Fruit fly (Drosophila melanogaster) whole organism, embryonic: ENCODE results near the gene ple.

Source experiments
- Abd-B ChIP-seq: fragments of 200-800 bp; sonication (Bioruptor generic); optimal IDR thresholded peaks from 2 replicates; lab custom pipeline; 2018; ENCODE audit warnings: missing biosample characterization, mild to moderate bottlenecking, missing genetic modification characterization, moderate library complexity
- Ada2b ChIP-seq: fragments of 200-800 bp; sonication (Bioruptor generic); IDR thresholded peaks from 2 replicates; pipeline ENCODE4 v1.3.6; 2022; ENCODE audit warnings: missing biosample characterization, missing genetic modification characterization
- CG10462 ChIP-seq: fragments of 200-800 bp; sonication (Bioruptor generic); optimal IDR thresholded peaks from 2 replicates; lab custom pipeline; 2016; ENCODE audit warnings: missing biosample characterization, missing genetic modification characterization
- CG11695 ChIP-seq: fragments of 200-800 bp; sonication (Bioruptor generic); IDR thresholded peaks from 3 replicates; pipeline ENCODE4 v1.3.6; 2022; ENCODE audit warnings: missing biosample characterization, missing genetic modification characterization
- CG11723 ChIP-seq: fragments of 200-800 bp; sonication (Bioruptor generic); optimal IDR thresholded peaks from 2 replicates; lab custom pipeline; 2017; ENCODE audit warnings: missing biosample characterization, mild to moderate bottlenecking, missing genetic modification characterization
- CG1233 ChIP-seq: fragments of 200-800 bp; sonication (Bioruptor generic); optimal IDR thresholded peaks from 4 replicates; lab custom pipeline; 2018; ENCODE audit warnings: missing biosample characterization, mild to moderate bottlenecking, missing genetic modification characterization
- CG13287 ChIP-seq: fragments of 200-800 bp; sonication (Bioruptor generic); IDR thresholded peaks from 2 replicates; pipeline ENCODE4 v1.3.6; 2022; ENCODE audit warnings: missing biosample characterization, missing genetic modification characterization; ENCODE audit not compliant: partially characterized antibody
- CG13424 ChIP-seq: fragments of 200-800 bp; sonication (Bioruptor generic); optimal IDR thresholded peaks from 2 replicates; lab custom pipeline; 2019; ENCODE audit warnings: missing biosample characterization, mild to moderate bottlenecking, missing genetic modification characterization, moderate library complexity
- CG15269 ChIP-seq: fragments of 200-800 bp; sonication (Bioruptor generic); optimal IDR thresholded peaks from 2 replicates; lab custom pipeline; 2018; ENCODE audit warnings: missing biosample characterization, mild to moderate bottlenecking, missing genetic modification characterization, moderate library complexity
- CG15514 ChIP-seq: fragments of 200-800 bp; sonication (Bioruptor generic); optimal IDR thresholded peaks from 3 replicates; lab custom pipeline; 2017; ENCODE audit warnings: missing biosample characterization, missing genetic modification characterization, mild to moderate bottlenecking, moderate library complexity, missing genetic modification reagents
- CG17328 ChIP-seq: fragments of 200-800 bp; sonication (Bioruptor generic); IDR thresholded peaks from 2 replicates; pipeline ENCODE4 v1.3.6; 2022; ENCODE audit warnings: missing biosample characterization, missing genetic modification characterization
- CG17359 ChIP-seq: fragments of 200-800 bp; sonication (Bioruptor generic); optimal IDR thresholded peaks from 3 replicates; lab custom pipeline; 2018; ENCODE audit warnings: missing biosample characterization, mild to moderate bottlenecking, missing genetic modification characterization, moderate library complexity
- CG17361 ChIP-seq: fragments of 200-800 bp; sonication (Bioruptor generic); IDR thresholded peaks from 3 replicates; pipeline ENCODE4 v1.3.6; 2022; ENCODE audit warnings: missing biosample characterization, missing genetic modification characterization
- CG17612 ChIP-seq: fragments of 200-800 bp; sonication (Bioruptor generic); IDR thresholded peaks from 2 replicates; pipeline ENCODE4 v1.3.6; 2022; ENCODE audit warnings: missing biosample characterization, missing genetic modification characterization
- CG2678 ChIP-seq: fragments of 200-800 bp; sonication (Bioruptor generic); optimal IDR thresholded peaks from 3 replicates; lab custom pipeline; 2019; ENCODE audit warnings: missing biosample characterization, mild to moderate bottlenecking, missing genetic modification characterization, moderate library complexity
- CG3065 ChIP-seq: fragments of 200-800 bp; sonication (Bioruptor generic); optimal IDR thresholded peaks from 2 replicates; lab custom pipeline; 2016; ENCODE audit warnings: missing biosample characterization, missing genetic modification characterization
- CG3281 ChIP-seq: fragments of 200-800 bp; sonication (Bioruptor generic); optimal IDR thresholded peaks from 3 replicates; lab custom pipeline; 2017; ENCODE audit warnings: missing biosample characterization, mild to moderate bottlenecking, missing genetic modification characterization
- CG33213 ChIP-seq: fragments of 200-800 bp; sonication (Bioruptor generic); optimal IDR thresholded peaks from 3 replicates; lab custom pipeline; 2016; ENCODE audit warnings: missing biosample characterization, missing genetic modification characterization
- CG3838 ChIP-seq: fragments of 200-800 bp; sonication (Bioruptor generic); optimal IDR thresholded peaks from 3 replicates; lab custom pipeline; 2016; ENCODE audit warnings: missing biosample characterization, missing genetic modification characterization
- CG4424 ChIP-seq: fragments of 200-800 bp; sonication (Bioruptor generic); optimal IDR thresholded peaks from 3 replicates; lab custom pipeline; 2016; ENCODE audit warnings: missing biosample characterization, missing genetic modification characterization
- CG4820 ChIP-seq: fragments of 200-800 bp; sonication (Bioruptor generic); optimal IDR thresholded peaks from 3 replicates; lab custom pipeline; 2016; ENCODE audit warnings: missing biosample characterization, missing genetic modification characterization
- CG6854 ChIP-seq: fragments of 200-800 bp; sonication (Bioruptor generic); optimal IDR thresholded peaks from 3 replicates; lab custom pipeline; 2017; ENCODE audit warnings: missing biosample characterization, mild to moderate bottlenecking, missing genetic modification characterization
- CG9609 ChIP-seq: fragments of 200-800 bp; sonication (Bioruptor generic); optimal IDR thresholded peaks from 3 replicates; lab custom pipeline; 2016; ENCODE audit warnings: missing biosample characterization, missing genetic modification characterization
- CG9876 ChIP-seq: fragments of 200-800 bp; sonication (Bioruptor generic); optimal IDR thresholded peaks from 2 replicates; lab custom pipeline; 2016; ENCODE audit warnings: missing biosample characterization, missing genetic modification characterization
- Camta ChIP-seq: fragments of 200-800 bp; sonication (Bioruptor generic); optimal IDR thresholded peaks from 2 replicates; lab custom pipeline; 2016; ENCODE audit warnings: missing biosample characterization, missing genetic modification characterization
- Doc3 ChIP-seq: fragments of 200-800 bp; sonication (Bioruptor generic); IDR thresholded peaks from 3 replicates; pipeline ENCODE4 v1.3.6; 2022; ENCODE audit warnings: missing biosample characterization, missing genetic modification characterization; ENCODE audit not compliant: partially characterized antibody
- Dref ChIP-seq: fragments of 200-800 bp; sonication (Bioruptor generic); IDR thresholded peaks from 2 replicates; pipeline ENCODE4 v1.3.6; 2022; ENCODE audit warnings: missing biosample characterization, missing genetic modification characterization
- HLH54F ChIP-seq: fragments of 200-800 bp; sonication (Bioruptor generic); optimal IDR thresholded peaks from 3 replicates; lab custom pipeline; 2016; ENCODE audit warnings: missing biosample characterization, missing genetic modification characterization
- NC2α ChIP-seq: fragments of 200-800 bp; sonication (Bioruptor generic); optimal IDR thresholded peaks from 2 replicates; lab custom pipeline; 2016; ENCODE audit warnings: missing biosample characterization, missing genetic modification characterization
- NK7.1 ChIP-seq: fragments of 200-800 bp; sonication (Bioruptor generic); optimal IDR thresholded peaks from 3 replicates; lab custom pipeline; 2016; ENCODE audit warnings: missing biosample characterization, missing genetic modification characterization
- Pdp1 ChIP-seq, 2 experiments: fragments of 200-800 bp; sonication (Bioruptor generic); optimal IDR thresholded peaks; 3 replicates each; lab custom pipeline; 2016; ENCODE audit warnings: missing biosample characterization in 2 of 2, missing genetic modification characterization in 2 of 2, mild to moderate bottlenecking in 1 of 2, moderate library complexity in 1 of 2
- Six4 ChIP-seq: fragments of 200-800 bp; sonication (Bioruptor generic); optimal IDR thresholded peaks from 2 replicates; lab custom pipeline; 2016; ENCODE audit warnings: missing biosample characterization, missing genetic modification characterization
- Sox100B ChIP-seq: fragments of 200-800 bp; sonication (Bioruptor generic); optimal IDR thresholded peaks from 3 replicates; lab custom pipeline; 2018; ENCODE audit warnings: missing biosample characterization, mild to moderate bottlenecking, missing genetic modification characterization
- TFAM ChIP-seq: fragments of 200-800 bp; sonication (Bioruptor generic); optimal IDR thresholded peaks from 2 replicates; lab custom pipeline; 2017; ENCODE audit warnings: missing biosample characterization, missing genetic modification characterization, inconsistent platforms
- Trl ChIP-seq, 3 experiments: fragments of >200 bp in 2 of 3; fragments of 200-800 bp in 1 of 3; sonication (Bioruptor generic) in 1 of 3; optimal IDR thresholded peaks; 2 replicates in 1 of 3; 3 replicates in 2 of 3; lab custom pipeline; 2016 to 2017; ENCODE audit warnings: missing biosample characterization in 1 of 3, missing genetic modification characterization in 1 of 3
- Xbp1 ChIP-seq: fragments of 200-800 bp; sonication (Bioruptor generic); optimal IDR thresholded peaks from 3 replicates; lab custom pipeline; 2016; ENCODE audit warnings: missing biosample characterization, mild to moderate bottlenecking, missing genetic modification characterization
- bcd ChIP-seq: fragments of 200-800 bp; sonication (Bioruptor generic); optimal IDR thresholded peaks from 2 replicates; lab custom pipeline; 2017; ENCODE audit warnings: missing biosample characterization, mild to moderate bottlenecking, missing genetic modification characterization
- ftz-f1 ChIP-seq: fragments of 200-800 bp; sonication (Bioruptor generic); optimal IDR thresholded peaks from 2 replicates; lab custom pipeline; 2016; ENCODE audit warnings: missing biosample characterization, missing genetic modification characterization
- gce ChIP-seq: fragments of 200-800 bp; sonication (Bioruptor generic); IDR thresholded peaks from 3 replicates; pipeline ENCODE4 v1.3.6; 2022; ENCODE audit warnings: missing biosample characterization, missing genetic modification characterization
- h ChIP-seq: fragments of >200 bp; optimal IDR thresholded peaks from 2 replicates; lab custom pipeline; 2017
- insv ChIP-seq, 2 experiments: fragments of 200-800 bp; sonication (Bioruptor generic); optimal IDR thresholded peaks; 3 replicates each; lab custom pipeline; 2016 to 2018; ENCODE audit warnings: missing biosample characterization in 2 of 2, missing genetic modification characterization in 2 of 2
- kay ChIP-seq: fragments of 200-800 bp; sonication (Bioruptor generic); optimal IDR thresholded peaks from 2 replicates; lab custom pipeline; 2016; ENCODE audit warnings: missing biosample characterization, missing genetic modification characterization
- mirr ChIP-seq: fragments of 200-800 bp; sonication (Bioruptor generic); optimal IDR thresholded peaks from 3 replicates; lab custom pipeline; 2018; ENCODE audit warnings: missing biosample characterization, mild to moderate bottlenecking, missing genetic modification characterization
- nmo ChIP-seq: fragments of 200-800 bp; sonication (Bioruptor generic); optimal IDR thresholded peaks from 2 replicates; lab custom pipeline; 2018; ENCODE audit warnings: missing biosample characterization, mild to moderate bottlenecking, missing genetic modification characterization, moderate library complexity
- otp ChIP-seq: fragments of 200-800 bp; sonication (Bioruptor generic); IDR thresholded peaks from 3 replicates; pipeline ENCODE4, ENCODE4 v1.3.6; 2022; ENCODE audit warnings: missing biosample characterization, missing genetic modification characterization
- p53 ChIP-seq: fragments of 200-800 bp; sonication (Bioruptor generic); optimal IDR thresholded peaks from 2 replicates; lab custom pipeline; 2016; ENCODE audit warnings: missing biosample characterization, missing genetic modification characterization
- toy ChIP-seq: fragments of 200-800 bp; sonication (Bioruptor generic); IDR thresholded peaks from 2 replicates; pipeline ENCODE4 v1.3.6; 2022; ENCODE audit warnings: missing biosample characterization, missing genetic modification characterization
- tup ChIP-seq: fragments of 200-800 bp; sonication (Bioruptor generic); optimal IDR thresholded peaks from 2 replicates; lab custom pipeline; 2016; ENCODE audit warnings: missing biosample characterization, mild to moderate bottlenecking, missing genetic modification characterization, moderate library complexity
- usp ChIP-seq: fragments of >200 bp; optimal IDR thresholded peaks from 2 replicates; lab custom pipeline; 2017; ENCODE audit warnings: missing biosample characterization, missing genetic modification characterization
- wdn ChIP-seq: fragments of 200-800 bp; sonication (Bioruptor generic); IDR thresholded peaks from 2 replicates; pipeline ENCODE4 v1.3.6; 2022; ENCODE audit warnings: missing biosample characterization, missing genetic modification characterization
- wek ChIP-seq: fragments of 200-800 bp; sonication (Bioruptor generic); optimal IDR thresholded peaks from 3 replicates; lab custom pipeline; 2018; ENCODE audit warnings: missing biosample characterization, mild to moderate bottlenecking, missing genetic modification characterization, moderate library complexity

The ple gene

dm6 chr3L:6747127-6747526 is 27.8 kb upstream of the ple start (continued):
- TF ChIP-seq Trl (optimal IDR thresholded peaks at IDR 0.05; lab: Kevin White, UChicago) (no peak), Trl (GFP tag; optimal IDR thresholded peaks at IDR 0.05; lab: Kevin White, UChicago) (peak; percentile 62), Pdp1 (GFP tag; optimal IDR thresholded peaks at IDR 0.05; lab: Kevin White, UChicago) (peak in 1 of 2 experiments; percentile 57), CG3838 (GFP tag; lab: Kevin White, UChicago) (no peak), CG3281 (peak; percentile 6), NC2α (GFP tag; lab: Kevin White, UChicago) (peak; percentile 39), p53 (peak; percentile 23), Ada2b (GFP tag; lab: Robert Waterston, UW) (peak; percentile 62), ftz-f1 (no peak), Sox100B (GFP tag; lab: Kevin White, UChicago) (peak; percentile 3), HLH54F (GFP tag; lab: Kevin White, UChicago) (peak; percentile 67), Six4 (GFP tag; lab: Kevin White, UChicago) (peak; percentile 8), Camta (peak; percentile 3), CG13287 (GFP tag; lab: Robert Waterston, UW) (peak; percentile 54; the same call in 1 of the 2 replicates), Xbp1 (GFP tag; lab: Kevin White, UChicago) (peak; percentile 66), nmo (GFP tag; lab: Kevin White, UChicago) (peak; percentile 81), CG9876 (GFP tag; lab: Kevin White, UChicago) (no peak), h (lab: Kevin White, UChicago) (no peak), usp (GFP tag; lab: Kevin White, UChicago) (no peak), wek (GFP tag; lab: Kevin White, UChicago) (no peak), gce (GFP tag; lab: Robert Waterston, UW) (0 out of 3 replicates have a peak, but pooled peaks have one; percentile 24), CG17328 (peak; percentile 47; the same call in 1 of the 2 replicates), CG17361 (GFP tag; lab: Robert Waterston, UW) (0 out of 3 replicates have a peak, but pooled peaks have one; percentile 48), kay (GFP tag; lab: Kevin White, UChicago) (no peak), wdn (GFP tag; lab: Robert Waterston, UW) (no peak), Abd-B (GFP tag; lab: Kevin White, UChicago) (peak; percentile 39), CG4820 (peak; percentile 16), CG13424 (tag; lab: Kevin White, UChicago) (peak; percentile 57), CG15269 (tag; lab: Kevin White, UChicago) (peak; percentile 39), CG4424 (GFP tag; lab: Kevin White, UChicago) (peak; percentile 5), CG11723 (peak; percentile 28), CG17612 (GFP tag; lab: Robert Waterston, UW) (no peak), toy (GFP tag; lab: Robert Waterston, UW) (peak; percentile 27; the same call in 1 of the 2 replicates), CG1233 (GFP tag; lab: Kevin White, UChicago) (no peak), mirr (GFP tag; lab: Kevin White, UChicago) (peak; percentile 64), CG10462 (GFP tag; lab: Kevin White, UChicago) (no peak), CG33213 (GFP tag; lab: Kevin White, UChicago) (peak; percentile 50), otp (peak; percentile 61; the same call in 1 of the 3 replicates), insv (GFP tag; optimal IDR thresholded peaks at IDR 0.05; lab: Kevin White, UChicago) (peak in 1 of 2 experiments; percentile 9), TFAM (GFP tag; lab: Kevin White, UChicago) (no peak), CG9609 (GFP tag; lab: Kevin White, UChicago) (peak; percentile 34), CG2678 (peak; percentile 36), tup (GFP tag; lab: Kevin White, UChicago) (no peak), Dref (GFP tag; lab: Robert Waterston, UW) (peak; percentile 56), CG17359 (tag; lab: Kevin White, UChicago) (peak; percentile 36), NK7.1 (GFP tag; lab: Kevin White, UChicago) (no peak), Doc3 (GFP tag; lab: Robert Waterston, UW) (no peak), CG15514 (GFP tag; lab: Kevin White, UChicago) (peak; percentile 42), CG11695 (GFP tag; lab: Robert Waterston, UW) (peak; percentile 19; the same call in 1 of the 3 replicates), CG3065 (GFP tag; lab: Kevin White, UChicago) (no peak), bcd (GFP tag; lab: Kevin White, UChicago) (peak; percentile 35), CG6854 (GFP tag; lab: Kevin White, UChicago) (no peak)
